Worm (Caenorhabditis elegans) whole organism, L1 larva: ENCODE measurements around the gene mlt-8.
A peak's percentile ranks its signal among the peaks of the same experiment; 100 is the strongest.

Experiments
- C16A3.4 ChIP-seq: fragments of 150-350 bp; optimal IDR thresholded peaks from 2 replicates; lab custom pipeline; 2014; ENCODE audit warnings: missing biosample characterization, missing genetic modification characterization
- C34B4.2 ChIP-seq: sonication (generic microtip); optimal IDR thresholded peaks from 2 replicates; lab custom pipeline; 2017; ENCODE audit warnings: mild to moderate bottlenecking, missing genetic modification characterization, missing compliant biosample characterization
- F16B12.6 ChIP-seq: fragments of 150-350 bp; optimal IDR thresholded peaks from 2 replicates; lab custom pipeline; 2014; ENCODE audit warnings: missing biosample characterization, missing genetic modification characterization
- alr-1 ChIP-seq: fragments of 200-800 bp; sonication (Bioruptor generic); optimal IDR thresholded peaks from 2 replicates; lab custom pipeline; 2018; ENCODE audit warnings: borderline replicate concordance, mild to moderate bottlenecking, missing genetic modification characterization, missing compliant biosample characterization
- ceh-82 ChIP-seq, 3 experiments: fragments of 150-350 bp in 1 of 3; sonication (generic microtip) in 2 of 3; optimal IDR thresholded peaks; 2 replicates each; lab custom pipeline; 2014 to 2017; ENCODE audit warnings: missing biosample characterization in 3 of 3, missing genetic modification characterization in 3 of 3
- ceh-88 ChIP-seq: fragments of 200-800 bp; sonication (Bioruptor generic); IDR thresholded peaks from 2 replicates; pipeline ENCODE4 v1.3.6; 2022; ENCODE audit warnings: missing genetic modification characterization, missing compliant biosample characterization
- ceh-90 ChIP-seq: sonication (generic microtip); optimal IDR thresholded peaks from 2 replicates; lab custom pipeline; 2016; ENCODE audit warnings: missing genetic modification characterization, missing compliant biosample characterization
- ces-1 ChIP-seq: fragments of 150-350 bp; optimal IDR thresholded peaks from 2 replicates; lab custom pipeline; 2014; ENCODE audit warnings: missing biosample characterization, missing genetic modification reagents, missing genetic modification characterization
- dpl-1 ChIP-seq, 3 experiments: fragments of 150-350 bp in 2 of 3; sonication (generic microtip) in 1 of 3; optimal IDR thresholded peaks; 2 replicates each; lab custom pipeline; 2014 to 2017; ENCODE audit warnings: missing biosample characterization in 3 of 3, missing genetic modification characterization in 3 of 3, missing genetic modification reagents in 3 of 3
- dsc-1 ChIP-seq: sonication (generic microtip); optimal IDR thresholded peaks from 2 replicates; lab custom pipeline; 2016; ENCODE audit warnings: mild to moderate bottlenecking, missing genetic modification characterization, missing compliant biosample characterization
- efl-1 ChIP-seq, 4 experiments: fragments of 150-350 bp; optimal IDR thresholded peaks in 3 of 4; peaks in 1 of 4; 1 replicate in 1 of 4; 2 replicates in 3 of 4; lab custom pipeline; 2014; ENCODE audit warnings: missing biosample characterization in 2 of 4, missing genetic modification characterization in 2 of 4, missing genetic modification reagents in 2 of 4
- elt-3 ChIP-seq, 6 experiments: fragments of 150-350 bp in 1 of 6; sonication (generic microtip); optimal IDR thresholded peaks; 2 replicates each; lab custom pipeline; 2017 to 2018; ENCODE audit warnings: missing biosample characterization in 6 of 6, missing genetic modification characterization in 6 of 6, inconsistent platforms in 1 of 6
- ets-5 ChIP-seq: fragments of 200-800 bp; sonication (Bioruptor generic); IDR thresholded peaks from 2 replicates; pipeline ENCODE4 v1.3.6; 2022; ENCODE audit warnings: missing genetic modification characterization, missing compliant biosample characterization
- fkh-10 ChIP-seq: sonication (generic microtip); optimal IDR thresholded peaks from 2 replicates; lab custom pipeline; 2017; ENCODE audit warnings: missing biosample characterization, missing genetic modification reagents, missing genetic modification characterization
- fkh-8 ChIP-seq: sonication (generic microtip); optimal IDR thresholded peaks from 2 replicates; lab custom pipeline; 2016; ENCODE audit warnings: mild to moderate bottlenecking, missing genetic modification characterization, missing compliant biosample characterization
- hlh-17 ChIP-seq: fragments of 200-800 bp; sonication (Bioruptor generic); optimal IDR thresholded peaks from 2 replicates; lab custom pipeline; 2018; ENCODE audit warnings: missing genetic modification characterization, mild to moderate bottlenecking, missing compliant biosample characterization, moderate library complexity, borderline replicate concordance
- isw-1 ChIP-seq: fragments of 200-800 bp; sonication (Bioruptor generic); IDR thresholded peaks from 2 replicates; pipeline ENCODE4 v1.3.6; 2022; ENCODE audit warnings: missing genetic modification characterization, missing compliant biosample characterization
- jun-1 ChIP-seq: fragments of 150-350 bp; optimal IDR thresholded peaks from 2 replicates; lab custom pipeline; 2014; ENCODE audit warnings: missing biosample characterization, missing genetic modification reagents, missing genetic modification characterization
- lin-13 ChIP-seq: fragments of 150-350 bp; optimal IDR thresholded peaks from 2 replicates; lab custom pipeline; 2014; ENCODE audit warnings: missing biosample characterization, missing genetic modification reagents, missing genetic modification characterization
- lin-14 ChIP-seq: fragments of 200-800 bp; sonication (Bioruptor generic); optimal IDR thresholded peaks from 2 replicates; lab custom pipeline; 2018; ENCODE audit warnings: mild to moderate bottlenecking, missing genetic modification characterization, moderate library complexity, missing compliant biosample characterization
- lin-15B ChIP-seq: fragments of 150-350 bp; sonication (generic microtip); optimal IDR thresholded peaks from 3 replicates; lab custom pipeline; 2014; ENCODE audit warnings: missing biosample characterization, missing genetic modification characterization
- lin-35 ChIP-seq, 2 experiments: fragments of 150-350 bp; optimal IDR thresholded peaks; 2 replicates each; lab custom pipeline; 2014; ENCODE audit warnings: missing biosample characterization in 2 of 2, missing genetic modification characterization in 2 of 2, missing genetic modification reagents in 2 of 2
- lir-3 ChIP-seq: sonication (generic microtip); optimal IDR thresholded peaks from 2 replicates; lab custom pipeline; 2016; ENCODE audit warnings: mild to moderate bottlenecking, missing genetic modification characterization, moderate library complexity, missing compliant biosample characterization; ENCODE audit not compliant: poor library complexity
- lsy-2 ChIP-seq, 2 experiments: fragments of 150-350 bp; optimal IDR thresholded peaks; 2 replicates each; lab custom pipeline; 2014; ENCODE audit warnings: missing biosample characterization in 2 of 2, missing genetic modification characterization in 2 of 2
- mab-9 ChIP-seq: fragments of 200-800 bp; sonication (Bioruptor generic); IDR thresholded peaks from 2 replicates; pipeline ENCODE4 v1.3.6; 2022; ENCODE audit warnings: missing genetic modification reagents, missing genetic modification characterization, missing compliant biosample characterization
- mdl-1 ChIP-seq, 2 experiments: fragments of 150-350 bp; optimal IDR thresholded peaks; 2 replicates each; lab custom pipeline; 2014 to 2017; ENCODE audit warnings: missing biosample characterization in 2 of 2, missing genetic modification characterization in 2 of 2, inconsistent platforms in 1 of 2
- mef-2 ChIP-seq: fragments of 150-350 bp; optimal IDR thresholded peaks from 2 replicates; lab custom pipeline; 2014; ENCODE audit warnings: missing biosample characterization, missing genetic modification characterization
- nhr-11 ChIP-seq: fragments of 150-350 bp; optimal IDR thresholded peaks from 2 replicates; lab custom pipeline; 2014; ENCODE audit warnings: missing biosample characterization, missing genetic modification characterization
- nhr-12 ChIP-seq: sonication (generic microtip); optimal IDR thresholded peaks from 2 replicates; lab custom pipeline; 2017; ENCODE audit warnings: missing biosample characterization, missing genetic modification characterization
- nhr-20 ChIP-seq: sonication (generic microtip); optimal IDR thresholded peaks from 2 replicates; lab custom pipeline; 2016; ENCODE audit warnings: mild to moderate bottlenecking, missing genetic modification characterization, missing compliant biosample characterization
- nhr-71 ChIP-seq: sonication (generic microtip); optimal IDR thresholded peaks from 2 replicates; lab custom pipeline; 2016; ENCODE audit warnings: mild to moderate bottlenecking, missing genetic modification characterization, moderate library complexity, missing compliant biosample characterization
- nhr-77 ChIP-seq: fragments of 150-350 bp; optimal IDR thresholded peaks from 2 replicates; lab custom pipeline; 2014; ENCODE audit warnings: missing biosample characterization, missing genetic modification characterization
- nhr-85 ChIP-seq: sonication (generic microtip); peaks from one replicate; lab custom pipeline; 2016; ENCODE audit warnings: missing genetic modification characterization, inconsistent platforms, missing compliant biosample characterization
- nhr-90 ChIP-seq: sonication (generic microtip); optimal IDR thresholded peaks from 2 replicates; lab custom pipeline; 2016; ENCODE audit warnings: mild to moderate bottlenecking, missing genetic modification characterization, missing compliant biosample characterization; ENCODE audit not compliant: poor library complexity
- pax-3 ChIP-seq: fragments of 200-800 bp; sonication (Bioruptor generic); optimal IDR thresholded peaks from 2 replicates; lab custom pipeline; 2018; ENCODE audit warnings: mild to moderate bottlenecking, missing genetic modification characterization, moderate library complexity, missing compliant biosample characterization
- pqm-1 ChIP-seq: sonication (generic microtip); optimal IDR thresholded peaks from 3 replicates; lab custom pipeline; 2017; ENCODE audit warnings: missing biosample characterization, missing genetic modification characterization
- skn-1 ChIP-seq: fragments of 150-350 bp; optimal IDR thresholded peaks from 2 replicates; lab custom pipeline; 2014; ENCODE audit warnings: missing biosample characterization, missing genetic modification characterization
- snpc-4 ChIP-seq: fragments of 150-350 bp; optimal IDR thresholded peaks from 2 replicates; lab custom pipeline; 2014; ENCODE audit warnings: missing biosample characterization, missing genetic modification characterization
- sox-4 ChIP-seq: sonication (generic microtip); optimal IDR thresholded peaks from 2 replicates; lab custom pipeline; 2016; ENCODE audit warnings: missing genetic modification characterization, missing compliant biosample characterization
- swsn-7 ChIP-seq: sonication (generic microtip); optimal IDR thresholded peaks from 2 replicates; lab custom pipeline; 2016; ENCODE audit warnings: missing genetic modification characterization, missing compliant biosample characterization
- tbx-2 ChIP-seq: sonication (generic microtip); optimal IDR thresholded peaks from 2 replicates; lab custom pipeline; 2016; ENCODE audit warnings: missing genetic modification characterization, missing compliant biosample characterization
- tlp-1 ChIP-seq: fragments of 150-350 bp; optimal IDR thresholded peaks from 2 replicates; lab custom pipeline; 2014; ENCODE audit warnings: missing biosample characterization, missing genetic modification characterization
- unc-86 ChIP-seq: sonication (generic microtip); optimal IDR thresholded peaks from 2 replicates; lab custom pipeline; 2016; ENCODE audit warnings: missing genetic modification characterization, missing compliant biosample characterization
- unc-98 ChIP-seq: fragments of 200-800 bp; sonication (Bioruptor generic); IDR thresholded peaks from 2 replicates; pipeline ENCODE4 v1.3.6; 2022; ENCODE audit warnings: missing genetic modification characterization, missing compliant biosample characterization
- vab-15 ChIP-seq: sonication (generic microtip); optimal IDR thresholded peaks from 2 replicates; lab custom pipeline; 2017; ENCODE audit warnings: missing genotype, mild to moderate bottlenecking, missing genetic modification characterization, missing compliant biosample characterization
- xbp-1 ChIP-seq: sonication (generic microtip); optimal IDR thresholded peaks from 2 replicates; lab custom pipeline; 2016; ENCODE audit warnings: missing genetic modification characterization, missing compliant biosample characterization
- zag-1 ChIP-seq: fragments of 150-350 bp; optimal IDR thresholded peaks from 2 replicates; lab custom pipeline; 2014; ENCODE audit warnings: missing biosample characterization, missing genetic modification characterization
- zip-4 ChIP-seq: fragments of 200-800 bp; sonication (Bioruptor generic); optimal IDR thresholded peaks from 2 replicates; lab custom pipeline; 2018; ENCODE audit warnings: mild to moderate bottlenecking, missing genetic modification characterization, moderate library complexity, missing compliant biosample characterization
- ztf-11 ChIP-seq, 2 experiments: sonication (generic microtip); optimal IDR thresholded peaks; 2 replicates each; lab custom pipeline; 2016 to 2017; ENCODE audit warnings: missing genetic modification characterization in 2 of 2, missing biosample characterization in 1 of 2, missing compliant biosample characterization in 1 of 2
- ztf-4 ChIP-seq: fragments of 150-350 bp; optimal IDR thresholded peaks from 2 replicates; lab custom pipeline; 2014; ENCODE audit warnings: missing biosample characterization, missing genetic modification characterization

mlt-8 gene

DNA sequence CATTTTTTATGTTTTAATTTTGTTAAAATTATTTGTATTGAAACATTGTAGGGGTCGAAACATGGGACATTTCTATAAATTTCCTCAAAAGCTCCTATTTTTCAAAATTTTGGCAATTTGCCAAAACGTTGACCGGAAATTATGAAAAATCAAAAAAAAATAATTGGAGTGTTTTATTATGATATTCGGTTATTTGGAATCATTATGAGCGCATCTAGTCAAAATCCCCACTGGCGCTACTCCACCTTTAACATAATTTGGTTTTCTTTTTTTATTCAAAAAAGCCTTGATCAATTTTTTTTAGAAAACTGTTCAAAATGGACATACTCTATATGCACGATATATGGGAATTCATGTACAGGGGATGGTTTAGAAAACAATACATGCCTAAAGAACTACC lies 33.4 kb upstream of the mlt-8 start, which contains the start of gene W04H10.2:
Gene W04H10.2, plus strand, starts transcription at position 301 of the 400 bp plus-strand sequence.
- TF ChIP-seq zag-1 (tag; lab: Kevin White, UChicago) (no peak), vab-15 (tag; lab: Kevin White, UChicago) (no peak), pqm-1 (tag; lab: Kevin White, UChicago) (no peak)

DNA sequence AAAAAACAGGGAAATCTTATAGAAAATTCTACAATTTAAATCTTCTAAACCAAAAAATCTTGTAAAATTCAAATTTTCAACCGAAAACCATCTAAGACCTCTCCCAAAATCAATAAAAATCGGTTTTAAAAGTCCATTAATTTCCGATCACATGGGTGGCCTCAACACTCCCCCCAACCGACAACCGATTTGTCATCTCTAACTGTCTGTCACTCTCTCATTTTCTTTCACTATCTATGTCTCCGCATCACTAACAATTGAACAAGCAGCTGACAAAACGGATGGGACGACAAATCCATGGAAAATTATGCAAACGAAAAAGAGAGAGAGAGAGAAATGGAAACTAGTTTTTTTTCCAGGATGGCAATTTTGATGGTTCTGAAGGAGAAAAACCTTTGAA lies 31.1 kb upstream of the mlt-8 start:
- TF ChIP-seq ceh-88 (GFP tag; lab: Robert Waterston, UW) (no peak), tbx-2 (tag; lab: Kevin White, UChicago) (peak; percentile 66), fkh-8 (tag; lab: Kevin White, UChicago) (peak; percentile 27), ceh-82 (tag; optimal IDR thresholded peaks at IDR 0.05; lab: Kevin White, UChicago) (peak in 1 of 3 experiments; percentile 56), nhr-20 (tag; lab: Kevin White, UChicago) (peak; percentile 65), dpl-1 (GFP tag; optimal IDR thresholded peaks at IDR 0.05; lab: Kevin White, UChicago) (peak; percentile 34 to 57 (median 49)), sox-4 (tag; lab: Kevin White, UChicago) (no peak), lsy-2 (tag; optimal IDR thresholded peaks at IDR 0.05; lab: Kevin White, UChicago) (peak; percentile 66 to 74), tlp-1 (tag; lab: Kevin White, UChicago) (no peak), efl-1 (optimal IDR thresholded peaks at IDR 0.05; lab: Kevin White, UChicago) (peak; percentile 61 to 68), efl-1 (GFP tag; optimal IDR thresholded peaks at IDR 0.05 in 1 of 2; lab: Kevin White, UChicago) (peak; percentile 53 to 81), fkh-10 (GFP tag; lab: Kevin White, UChicago) (no peak), swsn-7 (tag; lab: Kevin White, UChicago) (peak; percentile 62), zag-1 (tag; lab: Kevin White, UChicago) (no peak), nhr-85 (tag; lab: Kevin White, UChicago) (peak; percentile 83), lin-15B (no peak), lin-14 (GFP tag; lab: Kevin White, UChicago) (peak; percentile 94), ztf-4 (tag; lab: Kevin White, UChicago) (peak; percentile 40), C16A3.4 (tag; lab: Kevin White, UChicago) (peak; percentile 42), zip-4 (GFP tag; lab: Kevin White, UChicago) (no peak), jun-1 (tag; lab: Kevin White, UChicago) (no peak), unc-86 (tag; lab: Kevin White, UChicago) (peak; percentile 33), snpc-4 (tag; lab: Kevin White, UChicago) (peak; percentile 64), pqm-1 (tag; lab: Kevin White, UChicago) (no peak), ces-1 (GFP tag; lab: Kevin White, UChicago) (no peak), xbp-1 (tag; lab: Kevin White, UChicago) (peak; percentile 23), nhr-71 (peak; percentile 86), pax-3 (tag; lab: Kevin White, UChicago) (no peak), elt-3 (tag; optimal IDR thresholded peaks at IDR 0.05; lab: Kevin White, UChicago) (peak in 1 of 6 experiments; percentile 25), lin-13 (GFP tag; lab: Kevin White, UChicago) (peak; percentile 73), hlh-17 (GFP tag; lab: Kevin White, UChicago) (no peak), skn-1 (tag; lab: Kevin White, UChicago) (peak; percentile 76), lin-35 (GFP tag; optimal IDR thresholded peaks at IDR 0.05; lab: Kevin White, UChicago) (peak; percentile 48 to 63), isw-1 (peak; percentile 22), nhr-77 (no peak), alr-1 (tag; lab: Kevin White, UChicago) (no peak), ztf-11 (tag; optimal IDR thresholded peaks at IDR 0.05; lab: Kevin White, UChicago) (peak in 1 of 2 experiments; percentile 4), F16B12.6 (tag; lab: Kevin White, UChicago) (no peak), unc-98 (no peak), mdl-1 (tag; optimal IDR thresholded peaks at IDR 0.05; lab: Kevin White, UChicago) (peak in 1 of 2 experiments; percentile 81), mab-9 (GFP tag; lab: Robert Waterston, UW) (no peak), nhr-12 (tag; lab: Kevin White, UChicago) (no peak), mef-2 (tag; lab: Kevin White, UChicago) (no peak), nhr-11 (tag; lab: Kevin White, UChicago) (peak; percentile 26), ets-5 (GFP tag; lab: Robert Waterston, UW) (no peak), ceh-90 (tag; lab: Kevin White, UChicago) (no peak), nhr-90 (tag; lab: Kevin White, UChicago) (no peak), C34B4.2 (no peak), dsc-1 (tag; lab: Kevin White, UChicago) (peak; percentile 21), lir-3 (tag; lab: Kevin White, UChicago) (peak; percentile 8)
